Fruit fly (Drosophila melanogaster) whole organism, embryonic: Measurements from ENCODE around the gene CG31178.

Source experiments
- C15 ChIP-seq: fragments of 200-800 bp; sonication (Bioruptor generic); IDR thresholded peaks from 3 replicates; pipeline ENCODE4 v1.3.6; 2022; ENCODE audit warnings: missing biosample characterization, missing genetic modification characterization
- CG10321 ChIP-seq: fragments of 200-800 bp; sonication (Bioruptor generic); IDR thresholded peaks from 2 replicates; pipeline ENCODE4 v1.3.6; 2022; ENCODE audit warnings: missing biosample characterization, missing genetic modification characterization
- CG11093 ChIP-seq: fragments of 200-800 bp; sonication (Bioruptor generic); IDR thresholded peaks from 3 replicates; pipeline ENCODE4 v1.3.6; 2022; ENCODE audit warnings: missing biosample characterization, missing genetic modification characterization
- CG11247 ChIP-seq: fragments of 200-800 bp; sonication (Bioruptor generic); IDR thresholded peaks from 2 replicates; pipeline ENCODE4 v1.3.6; 2022; ENCODE audit warnings: missing biosample characterization, missing genetic modification characterization
- CG12942 ChIP-seq: fragments of 200-800 bp; sonication (Bioruptor generic); optimal IDR thresholded peaks from 3 replicates; lab custom pipeline; 2016; ENCODE audit warnings: missing biosample characterization, missing genetic modification characterization
- CG13775 ChIP-seq: fragments of 200-800 bp; sonication (Bioruptor generic); optimal IDR thresholded peaks from 3 replicates; lab custom pipeline; 2017; ENCODE audit warnings: missing biosample characterization, mild to moderate bottlenecking, missing genetic modification characterization
- CG15269 ChIP-seq: fragments of 200-800 bp; sonication (Bioruptor generic); optimal IDR thresholded peaks from 2 replicates; lab custom pipeline; 2018; ENCODE audit warnings: missing biosample characterization, mild to moderate bottlenecking, missing genetic modification characterization, moderate library complexity
- CG1647 ChIP-seq: fragments of 200-800 bp; sonication (Bioruptor generic); optimal IDR thresholded peaks from 3 replicates; lab custom pipeline; 2016; ENCODE audit warnings: missing biosample characterization, missing genetic modification characterization
- CG17385 ChIP-seq: fragments of 200-800 bp; sonication (Bioruptor generic); optimal IDR thresholded peaks from 3 replicates; lab custom pipeline; 2018; ENCODE audit warnings: missing biosample characterization, mild to moderate bottlenecking, missing genetic modification characterization
- CG1832 ChIP-seq: fragments of 200-800 bp; sonication (Bioruptor generic); optimal IDR thresholded peaks from 2 replicates; lab custom pipeline; 2017; ENCODE audit warnings: missing biosample characterization, mild to moderate bottlenecking, missing genetic modification characterization, inconsistent platforms
- CG2116 ChIP-seq: fragments of 200-800 bp; sonication (Bioruptor generic); optimal IDR thresholded peaks from 3 replicates; lab custom pipeline; 2018; ENCODE audit warnings: missing biosample characterization, mild to moderate bottlenecking, missing genetic modification characterization
- CG2678 ChIP-seq: fragments of 200-800 bp; sonication (Bioruptor generic); optimal IDR thresholded peaks from 3 replicates; lab custom pipeline; 2019; ENCODE audit warnings: missing biosample characterization, mild to moderate bottlenecking, missing genetic modification characterization, moderate library complexity
- CG31441 ChIP-seq: fragments of 200-800 bp; sonication (Bioruptor generic); IDR thresholded peaks from 2 replicates; pipeline ENCODE4 v1.3.6; 2022; ENCODE audit warnings: missing biosample characterization, missing genetic modification characterization
- CG3995 ChIP-seq: fragments of 200-800 bp; sonication (Bioruptor generic); optimal IDR thresholded peaks from 3 replicates; lab custom pipeline; 2016; ENCODE audit warnings: missing biosample characterization, missing genetic modification characterization
- CG6689 ChIP-seq: fragments of 200-800 bp; sonication (Bioruptor generic); IDR thresholded peaks from 2 replicates; pipeline ENCODE4 v1.3.6; 2022; ENCODE audit warnings: missing biosample characterization, missing genetic modification characterization
- CG7786 ChIP-seq: fragments of 200-800 bp; sonication (Bioruptor generic); optimal IDR thresholded peaks from 2 replicates; lab custom pipeline; 2016; ENCODE audit warnings: missing biosample characterization, missing genetic modification characterization
- CG7963 ChIP-seq: fragments of 200-800 bp; sonication (Bioruptor generic); IDR thresholded peaks from 3 replicates; pipeline ENCODE4 v1.3.6; 2022; ENCODE audit warnings: missing biosample characterization, missing genetic modification characterization; ENCODE audit not compliant: partially characterized antibody
- CG9876 ChIP-seq: fragments of 200-800 bp; sonication (Bioruptor generic); optimal IDR thresholded peaks from 2 replicates; lab custom pipeline; 2016; ENCODE audit warnings: missing biosample characterization, missing genetic modification characterization
- CHES-1-like ChIP-seq: fragments of 200-800 bp; sonication (Bioruptor generic); optimal IDR thresholded peaks from 2 replicates; lab custom pipeline; 2016; ENCODE audit warnings: missing biosample characterization, missing genetic modification characterization
- CrebB ChIP-seq: fragments of 200-800 bp; sonication (Bioruptor generic); optimal IDR thresholded peaks from 3 replicates; lab custom pipeline; 2018; ENCODE audit warnings: missing biosample characterization, mild to moderate bottlenecking, missing genetic modification characterization
- D ChIP-seq, 2 experiments: fragments of 200-800 bp in 1 of 2; fragments of >200 bp in 1 of 2; sonication (Bioruptor generic) in 1 of 2; optimal IDR thresholded peaks; 2 replicates in 1 of 2; 3 replicates in 1 of 2; lab custom pipeline; 2017; ENCODE audit warnings: mild to moderate bottlenecking in 1 of 2, missing biosample characterization in 1 of 2, missing genetic modification characterization in 1 of 2, missing genetic modification reagents in 1 of 2
- D19A ChIP-seq: fragments of 200-800 bp; optimal IDR thresholded peaks from 3 replicates; lab custom pipeline; 2019; ENCODE audit warnings: missing biosample characterization, mild to moderate bottlenecking, missing genetic modification characterization, moderate library complexity
- Deaf1 ChIP-seq: fragments of 200-800 bp; optimal IDR thresholded peaks from 3 replicates; lab custom pipeline; 2019; ENCODE audit warnings: missing biosample characterization, mild to moderate bottlenecking, missing genetic modification characterization, moderate library complexity
- ERR ChIP-seq: fragments of 200-800 bp; sonication (Bioruptor generic); optimal IDR thresholded peaks from 2 replicates; lab custom pipeline; 2016; ENCODE audit warnings: missing biosample characterization, missing genetic modification characterization
- HHEX ChIP-seq: fragments of 200-800 bp; sonication (Bioruptor generic); optimal IDR thresholded peaks from 3 replicates; lab custom pipeline; 2017; ENCODE audit warnings: missing biosample characterization, mild to moderate bottlenecking, missing genetic modification characterization, missing genetic modification reagents
- MTF-1 ChIP-seq: fragments of 200-800 bp; sonication (Bioruptor generic); optimal IDR thresholded peaks from 2 replicates; lab custom pipeline; 2018; ENCODE audit warnings: missing biosample characterization, mild to moderate bottlenecking, missing genetic modification characterization, borderline replicate concordance
- Max ChIP-seq: fragments of 200-800 bp; sonication (Bioruptor generic); optimal IDR thresholded peaks from 2 replicates; lab custom pipeline; 2016; ENCODE audit warnings: missing biosample characterization, mild to moderate bottlenecking, missing genetic modification characterization
- Sox102F ChIP-seq: fragments of 200-800 bp; sonication (Bioruptor generic); optimal IDR thresholded peaks from 2 replicates; lab custom pipeline; 2018; ENCODE audit warnings: missing biosample characterization, mild to moderate bottlenecking, missing genetic modification characterization, moderate library complexity
- Sry-δ ChIP-seq: fragments of 200-800 bp; sonication (Bioruptor generic); optimal IDR thresholded peaks from 2 replicates; lab custom pipeline; 2016; ENCODE audit warnings: missing biosample characterization, missing genetic modification characterization
- Taf1 ChIP-seq: fragments of 200-800 bp; sonication (Bioruptor generic); IDR thresholded peaks from 2 replicates; pipeline ENCODE4 v1.3.6; 2022; ENCODE audit warnings: missing biosample characterization, missing genetic modification characterization
- Xbp1 ChIP-seq: fragments of 200-800 bp; sonication (Bioruptor generic); optimal IDR thresholded peaks from 3 replicates; lab custom pipeline; 2016; ENCODE audit warnings: missing biosample characterization, mild to moderate bottlenecking, missing genetic modification characterization
- amos ChIP-seq: fragments of 200-800 bp; sonication (Bioruptor generic); IDR thresholded peaks from 2 replicates; pipeline ENCODE4 v1.3.6; 2022; ENCODE audit warnings: missing biosample characterization, missing genetic modification characterization; ENCODE audit not compliant: partially characterized antibody
- bbx ChIP-seq: fragments of 200-800 bp; sonication (Bioruptor generic); IDR thresholded peaks from 2 replicates; pipeline ENCODE4 v1.3.6; 2022; ENCODE audit warnings: missing biosample characterization, missing genetic modification characterization; ENCODE audit not compliant: partially characterized antibody
- cg ChIP-seq: fragments of 200-800 bp; sonication (Bioruptor generic); optimal IDR thresholded peaks from 3 replicates; lab custom pipeline; 2019; ENCODE audit warnings: missing biosample characterization, mild to moderate bottlenecking, missing genetic modification characterization, moderate library complexity
- exex ChIP-seq: fragments of 200-800 bp; sonication (Bioruptor generic); optimal IDR thresholded peaks from 4 replicates; lab custom pipeline; 2018; ENCODE audit warnings: missing biosample characterization, mild to moderate bottlenecking, missing genetic modification characterization, moderate library complexity
- gsb ChIP-seq: fragments of 200-800 bp; sonication (Bioruptor generic); IDR thresholded peaks from 2 replicates; pipeline ENCODE4 v1.3.6; 2022; ENCODE audit warnings: missing biosample characterization, missing genetic modification characterization
- gsb-n ChIP-seq: fragments of 200-800 bp; sonication (Bioruptor generic); optimal IDR thresholded peaks from 3 replicates; lab custom pipeline; 2018; ENCODE audit warnings: missing biosample characterization, mild to moderate bottlenecking, missing genetic modification characterization
- gt ChIP-seq: fragments of 200-800 bp; sonication (Bioruptor generic); IDR thresholded peaks from 2 replicates; pipeline ENCODE4 v1.3.6; 2022; ENCODE audit warnings: missing biosample characterization, missing genetic modification characterization
- kah ChIP-seq: fragments of 200-800 bp; sonication (Bioruptor generic); optimal IDR thresholded peaks from 2 replicates; lab custom pipeline; 2018; ENCODE audit warnings: missing biosample characterization, mild to moderate bottlenecking, missing genetic modification characterization
- nerfin-1 ChIP-seq: fragments of 200-800 bp; sonication (Bioruptor generic); optimal IDR thresholded peaks from 3 replicates; lab custom pipeline; 2019; ENCODE audit warnings: missing biosample characterization, mild to moderate bottlenecking, missing genetic modification characterization, moderate library complexity
- odd ChIP-seq: fragments of 200-800 bp; sonication (Bioruptor generic); optimal IDR thresholded peaks from 2 replicates; lab custom pipeline; 2017; ENCODE audit warnings: missing biosample characterization, mild to moderate bottlenecking, missing genetic modification characterization
- org-1 ChIP-seq: fragments of 200-800 bp; sonication (Bioruptor generic); optimal IDR thresholded peaks from 2 replicates; lab custom pipeline; 2017; ENCODE audit warnings: missing biosample characterization, missing genetic modification characterization
- phol ChIP-seq: fragments of 200-800 bp; sonication (Bioruptor generic); optimal IDR thresholded peaks from 3 replicates; lab custom pipeline; 2018; ENCODE audit warnings: missing biosample characterization, mild to moderate bottlenecking, missing genetic modification characterization, moderate library complexity
- ro ChIP-seq: fragments of 200-800 bp; sonication (Bioruptor generic); IDR thresholded peaks from 2 replicates; pipeline ENCODE4 v1.3.6; 2022; ENCODE audit warnings: missing biosample characterization, missing genetic modification characterization
- schlank ChIP-seq: fragments of 200-800 bp; sonication (Bioruptor generic); optimal IDR thresholded peaks from 2 replicates; lab custom pipeline; 2018; ENCODE audit warnings: missing biosample characterization, mild to moderate bottlenecking, missing genetic modification characterization
- sim ChIP-seq: fragments of 200-800 bp; sonication (Bioruptor generic); IDR thresholded peaks from 2 replicates; pipeline ENCODE4 v1.3.6; 2022; ENCODE audit warnings: missing biosample characterization, missing genetic modification characterization
- sisA ChIP-seq: fragments of 200-800 bp; sonication (Bioruptor generic); IDR thresholded peaks from 2 replicates; pipeline ENCODE4 v1.3.6; 2022; ENCODE audit warnings: missing biosample characterization, missing genetic modification characterization
- stc ChIP-seq: fragments of 200-800 bp; sonication (Bioruptor generic); IDR thresholded peaks from 2 replicates; pipeline ENCODE4 v1.3.6; 2022; ENCODE audit warnings: missing biosample characterization, missing genetic modification characterization
- tna ChIP-seq: fragments of 200-800 bp; sonication (Bioruptor generic); IDR thresholded peaks from 2 replicates; pipeline ENCODE4 v1.3.6; 2022; ENCODE audit warnings: missing biosample characterization, missing genetic modification characterization; ENCODE audit not compliant: partially characterized antibody

Gene CG31178

DNA sequence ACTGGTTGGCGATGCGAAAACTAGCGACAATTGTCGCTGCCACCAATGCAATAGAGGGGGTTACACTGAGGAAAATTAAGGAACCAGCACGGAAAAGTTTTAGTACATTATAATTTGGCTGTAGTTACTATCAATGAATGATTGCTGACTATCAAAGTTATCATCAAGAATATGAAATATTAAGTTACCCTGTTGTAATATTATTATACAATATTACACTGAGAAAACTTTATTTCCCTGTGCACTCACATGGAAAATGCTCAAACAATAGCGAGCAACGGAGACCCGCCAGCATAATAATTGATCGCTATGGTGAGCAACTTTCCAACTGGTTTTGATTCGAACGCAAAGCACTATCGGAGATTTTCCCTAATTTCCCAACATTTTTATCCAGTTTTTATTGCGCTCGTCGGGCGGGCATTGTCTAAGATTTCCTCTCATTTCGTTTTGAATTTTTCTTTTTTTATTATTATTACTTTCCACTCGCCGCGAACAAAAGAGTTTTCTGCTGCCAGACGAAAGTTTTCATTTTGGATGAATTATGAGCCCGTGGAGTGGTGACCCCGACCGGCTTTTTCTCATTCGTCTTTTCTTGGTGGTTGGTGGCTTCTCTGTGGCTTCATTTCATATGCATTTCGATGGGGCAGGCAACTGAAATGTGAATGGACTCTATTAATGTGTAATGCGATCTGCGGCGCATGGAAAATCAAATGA, 11.2 kb upstream of the CG31178 start (continued):
- TF ChIP-seq HHEX (GFP tag; lab: Kevin White, UChicago), result peak; percentile 69
- TF ChIP-seq gt, result peak; percentile 52
- no peak for TF ChIP-seq CG10321
- TF ChIP-seq D19A (tag; lab: Kevin White, UChicago), result peak; percentile 68
- TF ChIP-seq sim (GFP tag; lab: Robert Waterston, UW), result peak; percentile 59; the same call in 1 of the 2 replicates
- TF ChIP-seq Xbp1 (GFP tag; lab: Kevin White, UChicago), result peak; percentile 81
- TF ChIP-seq ERR (GFP tag; lab: Kevin White, UChicago), result no peak
- TF ChIP-seq tna (GFP tag; lab: Robert Waterston, UW), result no peak
- peak; percentile 77 for TF ChIP-seq CG17385 (GFP tag; lab: Kevin White, UChicago)
- TF ChIP-seq Taf1 (GFP tag; lab: Robert Waterston, UW), result no peak
- peak; percentile 74 for TF ChIP-seq CG15269
- no peak for TF ChIP-seq ro (GFP tag; lab: Robert Waterston, UW)
- no peak for TF ChIP-seq amos (GFP tag; lab: Robert Waterston, UW)
- TF ChIP-seq Deaf1, result peak; percentile 15
- TF ChIP-seq D (optimal IDR thresholded peaks at IDR 0.05; lab: Kevin White, UChicago), result no peak
- TF ChIP-seq D (GFP tag; optimal IDR thresholded peaks at IDR 0.05; lab: Kevin White, UChicago), result peak; percentile 80
- TF ChIP-seq CG13775 (GFP tag; lab: Kevin White, UChicago), result peak; percentile 52
- TF ChIP-seq phol (tag; lab: Kevin White, UChicago), result peak; percentile 85
- no peak for TF ChIP-seq exex (tag; lab: Kevin White, UChicago)
- peak; percentile 87 for TF ChIP-seq org-1 (GFP tag; lab: Kevin White, UChicago)
- peak; percentile 89 for TF ChIP-seq CG31441
- no peak for TF ChIP-seq CG3995 (GFP tag; lab: Kevin White, UChicago)
- TF ChIP-seq C15 (GFP tag; lab: Robert Waterston, UW), result no peak
- peak; percentile 69 for TF ChIP-seq CG12942
- peak; percentile 82 for TF ChIP-seq stc (GFP tag; lab: Robert Waterston, UW)
- TF ChIP-seq CG11247 (GFP tag; lab: Robert Waterston, UW), result no peak; the same call in 1 of the 2 replicates
- peak; percentile 94 for TF ChIP-seq gsb-n (tag; lab: Kevin White, UChicago)
- no peak for TF ChIP-seq CG9876 (GFP tag; lab: Kevin White, UChicago)
- no peak for TF ChIP-seq bbx (GFP tag; lab: Robert Waterston, UW)
- TF ChIP-seq CG6689 (GFP tag; lab: Robert Waterston, UW), result peak; percentile 65
- TF ChIP-seq sisA (GFP tag; lab: Robert Waterston, UW), result peak; percentile 74
- peak; percentile 13 for TF ChIP-seq CHES-1-like (GFP tag; lab: Kevin White, UChicago)
- TF ChIP-seq Sox102F, result peak; percentile 94
- no peak for TF ChIP-seq schlank
- peak; percentile 68 for TF ChIP-seq odd (GFP tag; lab: Kevin White, UChicago)
- peak; percentile 75 for TF ChIP-seq CG2678 (tag; lab: Kevin White, UChicago)
- TF ChIP-seq gsb (GFP tag; lab: Robert Waterston, UW), result no peak
- no peak for TF ChIP-seq Sry-δ
- TF ChIP-seq CrebB (tag; lab: Kevin White, UChicago), result peak; percentile 62
- TF ChIP-seq CG2116 (GFP tag; lab: Kevin White, UChicago), result peak; percentile 41
- TF ChIP-seq CG1832, result no peak
- TF ChIP-seq MTF-1 (GFP tag; lab: Kevin White, UChicago), result peak; percentile 23
- no peak for TF ChIP-seq CG11093 (GFP tag; lab: Robert Waterston, UW)
- TF ChIP-seq CG7786 (GFP tag; lab: Kevin White, UChicago), result no peak
- peak; percentile 39 for TF ChIP-seq Max
- peak; percentile 79 for TF ChIP-seq nerfin-1 (tag; lab: Kevin White, UChicago)
- no peak for TF ChIP-seq cg (GFP tag; lab: Kevin White, UChicago)
- no peak for TF ChIP-seq CG7963 (GFP tag; lab: Robert Waterston, UW)
- TF ChIP-seq kah (GFP tag; lab: Kevin White, UChicago), result peak; percentile 43
- TF ChIP-seq CG1647 (GFP tag; lab: Kevin White, UChicago), result peak; percentile 29
